Fruit fly (Drosophila melanogaster): ENCODE results near the gene CG43074.

CG43074 gene

dm6 chr3L:3485088-3485710 is 746 bp upstream of the CG43074 start (continued):
- TF ChIP-seq Lpt (GFP tag; optimal IDR thresholded peaks at IDR 0.05) = no peak
- peak; percentile 8 for TF ChIP-seq dmrt11E (tag; optimal IDR thresholded peaks at IDR 0.05)
- no peak for TF ChIP-seq CG14667 (GFP tag; IDR thresholded peaks at IDR 0.05)
- TF ChIP-seq hkb (optimal IDR thresholded peaks at IDR 0.05) = no peak
- 0 out of 2 replicates have a peak, but pooled peaks have one; percentile 14 for TF ChIP-seq hkb (GFP tag; IDR thresholded peaks at IDR 0.05)
- no peak for TF ChIP-seq Camta (GFP tag; optimal IDR thresholded peaks at IDR 0.05)
- no peak for TF ChIP-seq so (GFP tag; IDR thresholded peaks at IDR 0.05)
- no peak for TF ChIP-seq zen (tag; optimal IDR thresholded peaks at IDR 0.05)
- TF ChIP-seq Hr78 (GFP tag; optimal IDR thresholded peaks at IDR 0.05) = no peak
- TF ChIP-seq CG34224 (GFP tag; IDR thresholded peaks at IDR 0.05; ENCODE audit: partially characterized antibody) = no peak
- no peak for TF ChIP-seq her (GFP tag; optimal IDR thresholded peaks at IDR 0.05)
- TF ChIP-seq Ssrp (tag; optimal IDR thresholded peaks at IDR 0.05) = peak; percentile 30
- TF ChIP-seq gsb-n (tag; optimal IDR thresholded peaks at IDR 0.05) = peak; percentile 29
- no peak for TF ChIP-seq gfzf (GFP tag; optimal IDR thresholded peaks at IDR 0.05)
- TF ChIP-seq NfI (GFP tag; optimal IDR thresholded peaks at IDR 0.05) = no peak
- no peak for TF ChIP-seq CG1832 (GFP tag; optimal IDR thresholded peaks at IDR 0.05)
- TF ChIP-seq ato (GFP tag; IDR thresholded peaks at IDR 0.05; ENCODE audit: partially characterized antibody) = no peak
- no peak for TF ChIP-seq Mad (GFP tag; optimal IDR thresholded peaks at IDR 0.05)
- TF ChIP-seq HmgZ (tag; optimal IDR thresholded peaks at IDR 0.05) = no peak
- no peak for TF ChIP-seq btn (GFP tag; optimal IDR thresholded peaks at IDR 0.05)
- TF ChIP-seq kay (GFP tag; optimal IDR thresholded peaks at IDR 0.05) = no peak
- TF ChIP-seq B-H2 (GFP tag; optimal IDR thresholded peaks at IDR 0.05) = no peak
- TF ChIP-seq CG18011 (GFP tag; optimal IDR thresholded peaks at IDR 0.05) = no peak
- TF ChIP-seq onecut (GFP tag; IDR thresholded peaks at IDR 0.05) = no peak
- peak; percentile 16; the same call in 1 of the 2 replicates for TF ChIP-seq CG32532 (GFP tag; IDR thresholded peaks at IDR 0.05)
- no peak for TF ChIP-seq esg (GFP tag; conservative IDR thresholded peaks at IDR 0.05)
- TF ChIP-seq Fer2 (tag; optimal IDR thresholded peaks at IDR 0.05) = no peak
- TF ChIP-seq CG11247 (GFP tag; IDR thresholded peaks at IDR 0.05) = no peak
- no peak for TF ChIP-seq CG6254 (GFP tag; optimal IDR thresholded peaks at IDR 0.05)
- no peak for TF ChIP-seq CG34376 (GFP tag; optimal IDR thresholded peaks at IDR 0.05)
- TF ChIP-seq maf-S (GFP tag; optimal IDR thresholded peaks at IDR 0.05) = no peak
- TF ChIP-seq grau (tag; optimal IDR thresholded peaks at IDR 0.05) = peak; percentile 51
- TF ChIP-seq sd (tag; optimal IDR thresholded peaks at IDR 0.05) = no peak
- peak; percentile 22 for TF ChIP-seq CG8924 (tag; optimal IDR thresholded peaks at IDR 0.05)
- TF ChIP-seq Asciz (GFP tag; optimal IDR thresholded peaks at IDR 0.05) = no peak
- TF ChIP-seq CG9817 (tag; optimal IDR thresholded peaks at IDR 0.05) = no peak
- no peak for TF ChIP-seq D (optimal IDR thresholded peaks at IDR 0.05)
- TF ChIP-seq D (GFP tag; optimal IDR thresholded peaks at IDR 0.05) = no peak
- no peak for TF ChIP-seq NC2α (GFP tag; optimal IDR thresholded peaks at IDR 0.05)
- no peak for TF ChIP-seq CG32772 (GFP tag; IDR thresholded peaks at IDR 0.05)
- TF ChIP-seq inv (GFP tag; IDR thresholded peaks at IDR 0.05; ENCODE audit: partially characterized antibody) = no peak
- no peak for TF ChIP-seq Dp (GFP tag; optimal IDR thresholded peaks at IDR 0.05)
- no peak for TF ChIP-seq insv (GFP tag; optimal IDR thresholded peaks at IDR 0.05)
- no peak for TF ChIP-seq toy (GFP tag; IDR thresholded peaks at IDR 0.05)
- TF ChIP-seq lola (GFP tag; optimal IDR thresholded peaks at IDR 0.05) = no peak
- peak; percentile 1 for TF ChIP-seq nerfin-1 (tag; optimal IDR thresholded peaks at IDR 0.05)
- TF ChIP-seq CG43689 (GFP tag; IDR thresholded peaks at IDR 0.05) = no peak
- no peak for TF ChIP-seq CG17912 (GFP tag; optimal IDR thresholded peaks at IDR 0.05)
- TF ChIP-seq NFAT (GFP tag; IDR thresholded peaks at IDR 0.05) = no peak
- TF ChIP-seq CkIIα-i1 (GFP tag; IDR thresholded peaks at IDR 0.05) = no peak
